Fruit fly (Drosophila melanogaster): Measurements from ENCODE around the gene Oga.

Oga gene

DNA sequence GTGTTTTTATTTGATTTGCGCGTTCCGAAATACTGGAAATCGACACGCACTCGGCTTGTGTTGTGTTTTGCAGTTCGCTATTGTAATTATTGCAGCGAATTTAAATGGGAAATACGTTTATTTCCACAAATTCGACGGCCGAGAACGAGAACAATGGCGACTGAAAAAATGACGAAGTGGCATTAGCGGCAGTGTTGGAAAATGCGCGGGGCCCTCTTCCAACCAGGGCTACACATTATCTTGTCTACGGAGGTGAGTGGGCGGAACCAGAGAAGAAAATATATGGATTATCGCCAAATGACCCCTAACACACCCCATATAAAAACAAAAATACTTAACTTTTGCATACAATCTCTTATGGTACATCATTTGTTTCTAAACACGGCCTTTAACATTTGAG is 50.0 kb downstream of the Oga start, which contains the start of gene Rab1 (continued):
- TF ChIP-seq Opbp (GFP tag; IDR thresholded peaks at IDR 0.05; ENCODE audit: partially characterized antibody) (peak; percentile 66; the same call in 2 of the 3 replicates), CG15011 (GFP tag; optimal IDR thresholded peaks at IDR 0.05) (no peak), CG3281 (GFP tag; optimal IDR thresholded peaks at IDR 0.05) (peak; percentile 61), dati (GFP tag; IDR thresholded peaks at IDR 0.05) (no peak), gem (tag; optimal IDR thresholded peaks at IDR 0.05) (no peak), B-H1 (GFP tag; IDR thresholded peaks at IDR 0.05) (no peak), CG14710 (tag; optimal IDR thresholded peaks at IDR 0.05) (peak; percentile 5), da (GFP tag; optimal IDR thresholded peaks at IDR 0.05) (no peak), her (GFP tag; optimal IDR thresholded peaks at IDR 0.05) (no peak), CG8290 (GFP tag; optimal IDR thresholded peaks at IDR 0.05) (peak; percentile 17), CG8290 (tag; optimal IDR thresholded peaks at IDR 0.05) (peak in 1 of 2 experiments; percentile 71), NC2β (GFP tag; optimal IDR thresholded peaks at IDR 0.05) (peak; percentile 39), ash1 (GFP tag; optimal IDR thresholded peaks at IDR 0.05) (peak; percentile 28), fd96Cb (tag; optimal IDR thresholded peaks at IDR 0.05) (no peak), CG6765 (GFP tag; optimal IDR thresholded peaks at IDR 0.05) (peak; percentile 6), NFAT (GFP tag; IDR thresholded peaks at IDR 0.05) (peak; percentile 68), wek (GFP tag; optimal IDR thresholded peaks at IDR 0.05) (peak; percentile 41), CG17328 (GFP tag; IDR thresholded peaks at IDR 0.05) (peak; percentile 34; the same call in 1 of the 2 replicates), Awh (GFP tag; IDR thresholded peaks at IDR 0.05) (no peak)

DNA sequence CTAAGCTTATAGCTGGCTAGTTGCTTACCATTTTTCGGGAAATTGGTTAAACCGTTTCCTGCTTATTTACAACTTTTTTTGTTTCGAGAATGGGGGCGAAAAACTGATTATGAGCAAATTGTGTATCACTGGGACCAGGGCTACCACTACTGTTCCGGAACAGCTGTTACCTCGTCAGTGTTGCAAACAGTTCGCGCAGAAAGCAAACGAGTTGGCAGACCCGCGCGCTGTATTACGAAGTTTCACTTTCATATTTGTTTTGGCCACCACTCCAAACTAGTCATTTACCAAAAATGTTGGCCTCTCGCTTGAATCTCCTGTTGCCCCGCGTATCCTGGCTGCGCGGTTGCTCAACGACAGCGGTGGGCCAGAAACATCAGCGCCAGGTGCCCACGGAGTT is 51.0 kb downstream of the Oga start, which contains the start of the genes AP-2sigma and Idi:
Gene AP-2sigma, minus strand, starts transcription at position 153 of the 400 bp plus-strand sequence.
Gene Idi, plus strand, starts transcription at position 204 of the 400 bp plus-strand sequence.
- TF ChIP-seq CG34422 (GFP tag; IDR thresholded peaks at IDR 0.05) (peak; percentile 70; the same call in 2 of the 3 replicates), ftz-f1 (GFP tag; optimal IDR thresholded peaks at IDR 0.05) (peak; percentile 38), CG2202 (tag; optimal IDR thresholded peaks at IDR 0.05) (peak; percentile 17), CG30403 (GFP tag; optimal IDR thresholded peaks at IDR 0.05) (peak; percentile 30), CG2678 (tag; optimal IDR thresholded peaks at IDR 0.05) (peak; percentile 1), twi (tag; optimal IDR thresholded peaks at IDR 0.05) (peak; percentile 3), her (GFP tag; optimal IDR thresholded peaks at IDR 0.05) (peak; percentile 43), fd102C (GFP tag; optimal IDR thresholded peaks at IDR 0.05) (no peak), amos (GFP tag; IDR thresholded peaks at IDR 0.05; ENCODE audit: partially characterized antibody) (peak; percentile 42; the same call in 1 of the 2 replicates), CG2889 (GFP tag; IDR thresholded peaks at IDR 0.05) (no peak), D19B (GFP tag; optimal IDR thresholded peaks at IDR 0.05) (no peak), caup (GFP tag; optimal IDR thresholded peaks at IDR 0.05; ENCODE audit: severe bottlenecking) (peak; percentile 29), CG4328 (GFP tag; optimal IDR thresholded peaks at IDR 0.05) (no peak), CG31224 (GFP tag; IDR thresholded peaks at IDR 0.05) (no peak), CG33557 (GFP tag; optimal IDR thresholded peaks at IDR 0.05) (peak; percentile 50), bbx (GFP tag; IDR thresholded peaks at IDR 0.05; ENCODE audit: partially characterized antibody) (0 out of 2 replicates have a peak, but pooled peaks have one; percentile 36), Sin3A (optimal IDR thresholded peaks at IDR 0.05) (peak; percentile 44), pzg (GFP tag; optimal IDR thresholded peaks at IDR 0.05) (peak; percentile 88), gcm (GFP tag; optimal IDR thresholded peaks at IDR 0.05) (peak; percentile 40), eyg (GFP tag; optimal IDR thresholded peaks at IDR 0.05) (no peak), gfzf (GFP tag; optimal IDR thresholded peaks at IDR 0.05) (peak; percentile 17), salm (tag; optimal IDR thresholded peaks at IDR 0.05) (peak; percentile 0), cg (GFP tag; optimal IDR thresholded peaks at IDR 0.05) (no peak), Eip74EF (GFP tag; optimal IDR thresholded peaks at IDR 0.05) (no peak), Dref (GFP tag; IDR thresholded peaks at IDR 0.05) (peak; percentile 41; the same call in 1 of the 2 replicates), CG10431 (GFP tag; optimal IDR thresholded peaks at IDR 0.05) (peak; percentile 35), CTCF (GFP tag; optimal IDR thresholded peaks at IDR 0.05) (no peak), CG7271 (tag; optimal IDR thresholded peaks at IDR 0.05) (peak; percentile 3), chn (GFP tag; optimal IDR thresholded peaks at IDR 0.05) (peak; percentile 35), Trl (optimal IDR thresholded peaks at IDR 0.05) (no peak), Trl (GFP tag; optimal IDR thresholded peaks at IDR 0.05) (peak; percentile 22), sna (GFP tag; IDR thresholded peaks at IDR 0.05; ENCODE audit: partially characterized antibody) (no peak), CG14710 (tag; optimal IDR thresholded peaks at IDR 0.05) (peak; percentile 52), CG12659 (GFP tag; optimal IDR thresholded peaks at IDR 0.05) (peak; percentile 53)
